Worm (Caenorhabditis elegans): ENCODE results near the gene T19H12.15.

The T19H12.15 gene

ce11 chrV:4894971-4895370 lies 15.8 kb upstream of the T19H12.15 start, which contains the start of gene ugt-11:
TSS of gene ugt-11 (minus strand) at chrV:4895071.
- TF ChIP-seq unc-62 (GFP tag; optimal IDR thresholded peaks at IDR 0.05) = no peak

ce11 chrV:4891305-4891704 lies 12.2 kb upstream of the T19H12.15 start:
- no peak for TF ChIP-seq unc-62 (GFP tag; optimal IDR thresholded peaks at IDR 0.05)

ce11 chrV:4890781-4891180 lies 11.6 kb upstream of the T19H12.15 start:
- no peak for TF ChIP-seq unc-62 (GFP tag; optimal IDR thresholded peaks at IDR 0.05)

- no peak for TF ChIP-seq unc-62 (GFP tag; optimal IDR thresholded peaks at IDR 0.05)
These were observed 10.9 kb upstream of the T19H12.15 start, which contains the start of gene T19H12.2 for ce11 chrV:4889976-4890479. TSS of gene T19H12.2 (plus strand) at chrV:4890429.

ce11 chrV:4889477-4889876 lies 10.3 kb upstream of the T19H12.15 start, which contains the start of gene ugt-12:
TSS of gene ugt-12 (minus strand) at chrV:4889629.
- TF ChIP-seq unc-62 (GFP tag; optimal IDR thresholded peaks at IDR 0.05) = no peak

- no peak for TF ChIP-seq unc-62 (GFP tag; optimal IDR thresholded peaks at IDR 0.05)
These were observed 6.2 kb upstream of the T19H12.15 start, which contains the start of gene T19H12.3 for ce11 chrV:4885372-4885771. TSS of gene T19H12.3 (plus strand) at chrV:4885672.

ce11 chrV:4884490-4884889 lies 5.3 kb upstream of the T19H12.15 start, which contains the start of gene T19H12.12:
TSS of gene T19H12.12 (plus strand) at chrV:4884790.
- TF ChIP-seq unc-62 (GFP tag; optimal IDR thresholded peaks at IDR 0.05) = no peak

ce11 chrV:4881377-4881776 lies 2.2 kb upstream of the T19H12.15 start, which contains the start of gene str-32:
TSS of gene str-32 (minus strand) at chrV:4881477.
- no peak for TF ChIP-seq unc-62 (GFP tag; optimal IDR thresholded peaks at IDR 0.05)

ce11 chrV:4877587-4877986 lies 1.6 kb downstream of the T19H12.15 start, which contains the start of gene T19H12.6:
TSS of gene T19H12.6 (minus strand) at chrV:4877687.
- TF ChIP-seq unc-62 (GFP tag; optimal IDR thresholded peaks at IDR 0.05) = no peak

- TF ChIP-seq unc-62 (GFP tag; optimal IDR thresholded peaks at IDR 0.05) = no peak
These were observed 7.2 kb downstream of the T19H12.15 start, which contains the start of gene srd-33 for ce11 chrV:4871992-4872391. TSS of gene srd-33 (plus strand) at chrV:4872292.

ce11 chrV:4870627-4871026 lies 8.5 kb downstream of the T19H12.15 start:
- no peak for TF ChIP-seq unc-62 (GFP tag; optimal IDR thresholded peaks at IDR 0.05)

ce11 chrV:4868698-4869097 lies 10.5 kb downstream of the T19H12.15 start:
- no peak for TF ChIP-seq unc-62 (GFP tag; optimal IDR thresholded peaks at IDR 0.05)

- no peak for TF ChIP-seq unc-62 (GFP tag; optimal IDR thresholded peaks at IDR 0.05)
These were observed 11.6 kb downstream of the T19H12.15 start for ce11 chrV:4867535-4867934.

- TF ChIP-seq unc-62 (GFP tag; optimal IDR thresholded peaks at IDR 0.05) = no peak
These were observed 13.8 kb downstream of the T19H12.15 start, which contains the start of gene srd-32 for ce11 chrV:4865364-4865763. TSS of gene srd-32 (plus strand) at chrV:4865664.

- TF ChIP-seq unc-62 (GFP tag; optimal IDR thresholded peaks at IDR 0.05) = no peak
These were observed 14.8 kb downstream of the T19H12.15 start for ce11 chrV:4864330-4864729.

ce11 chrV:4862737-4863136 lies 16.4 kb downstream of the T19H12.15 start, which contains the start of gene C37H5.13:
TSS of gene C37H5.13 (minus strand) at chrV:4862965.
- TF ChIP-seq unc-62 (GFP tag; optimal IDR thresholded peaks at IDR 0.05) = no peak

ce11 chrV:4860525-4860924 lies 18.6 kb downstream of the T19H12.15 start:
- no peak for TF ChIP-seq unc-62 (GFP tag; optimal IDR thresholded peaks at IDR 0.05)

Data from whole organism, dauer.